Worm (Caenorhabditis elegans): ENCODE measurements around the gene F02E8.4.

ce11 chrX:4415289-4415688 lies 38.6 kb upstream of the F02E8.4 start:
- TF ChIP-seq bed-2 (GFP tag; IDR thresholded peaks at IDR 0.05) = no peak
- TF ChIP-seq F39B2.1 (GFP tag; IDR thresholded peaks at IDR 0.05) = no peak
- no peak for TF ChIP-seq F23B12.7 (tag; optimal IDR thresholded peaks at IDR 0.05; ENCODE audit: insufficient read depth)
- no peak for TF ChIP-seq madf-3 (GFP tag; IDR thresholded peaks at IDR 0.05)
